Worm (Caenorhabditis elegans) whole organism, early embryonic: ENCODE measurements around the gene C18D11.9.

Source experiments
- ama-1 ChIP-seq: fragments of 150-350 bp; optimal IDR thresholded peaks from 2 replicates; lab custom pipeline; 2014
- pes-1 ChIP-seq: fragments of 200-800 bp; sonication (Bioruptor generic); IDR thresholded peaks from 2 replicates; pipeline ENCODE4 v1.3.6; 2022; ENCODE audit warnings: missing genetic modification reagents, missing genetic modification characterization, missing compliant biosample characterization

DNA sequence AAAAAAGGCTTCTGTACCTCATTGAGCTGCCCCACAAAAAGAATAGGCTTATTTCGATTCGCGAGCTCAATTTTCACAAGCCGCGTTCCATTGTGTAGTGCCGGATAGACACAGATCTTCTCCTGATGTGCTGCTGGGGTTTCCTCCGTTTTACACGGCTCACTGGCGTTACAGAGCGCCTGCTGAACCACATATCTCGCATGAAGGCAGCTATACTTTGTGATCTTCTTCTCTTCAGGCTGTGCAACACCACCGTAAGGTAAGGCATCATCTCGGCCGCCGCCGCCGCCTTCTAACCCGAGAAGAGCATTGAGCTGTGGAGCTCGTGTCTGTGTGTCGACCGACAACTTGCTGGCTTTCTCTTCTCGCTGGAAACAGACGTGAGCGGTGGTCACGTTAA, 44.6 kb downstream of the C18D11.9 start:
- TF ChIP-seq pes-1 (GFP tag; lab: Robert Waterston, UW) (no peak), ama-1 (lab: Kevin White, UChicago) (no peak)
